Worm (Caenorhabditis elegans): Measurements from ENCODE around the gene nhr-129.

The nhr-129 gene

ce11 chrV:13282958-13283357 is 47.9 kb downstream of the nhr-129 start:
- TF ChIP-seq sem-4 (tag; optimal IDR thresholded peaks at IDR 0.05) (no peak), aly-2 (tag; optimal IDR thresholded peaks at IDR 0.05) (no peak), unc-62 (GFP tag; optimal IDR thresholded peaks at IDR 0.05) (no peak), nhr-25 (tag; optimal IDR thresholded peaks at IDR 0.05) (no peak), nhr-10 (tag; optimal IDR thresholded peaks at IDR 0.05) (no peak), dmd-4 (tag; optimal IDR thresholded peaks at IDR 0.05) (no peak), lin-39 (tag; optimal IDR thresholded peaks at IDR 0.05) (no peak), unc-39 (tag; optimal IDR thresholded peaks at IDR 0.05) (no peak)

- TF ChIP-seq blmp-1 (tag; optimal IDR thresholded peaks at IDR 0.05; ENCODE audit: insufficient read depth) (peak; percentile 43), lsy-2 (tag; optimal IDR thresholded peaks at IDR 0.05) (no peak)
These were observed 50.4 kb downstream of the nhr-129 start for ce11 chrV:13280382-13280781.

All from whole organism, L2 larva.